Worm (Caenorhabditis elegans): ENCODE measurements around the gene Y110A2AL.7.

DNA sequence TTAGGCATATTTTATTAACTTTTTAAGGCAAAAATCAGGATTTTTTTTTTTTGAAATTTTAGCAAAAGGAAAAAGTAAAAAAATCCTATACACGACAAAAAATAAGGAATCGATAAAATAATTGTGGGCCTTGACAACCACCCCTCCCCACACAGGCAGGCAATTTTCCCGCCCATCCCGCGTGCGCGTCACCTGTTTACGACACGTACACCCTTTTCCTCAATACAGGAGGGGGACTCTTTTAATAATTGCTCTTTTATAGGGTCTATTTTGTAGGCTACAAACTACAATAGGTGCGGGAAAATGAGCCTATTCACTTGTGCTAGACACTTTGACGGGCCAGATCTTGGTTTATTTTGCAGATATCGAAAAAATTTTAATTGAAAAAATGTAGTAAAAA is 10.4 kb downstream of the Y110A2AL.7 start:
- TF ChIP-seq nhr-102 (tag; optimal IDR thresholded peaks at IDR 0.05) (no peak), nhr-77 (tag; optimal IDR thresholded peaks at IDR 0.05) (no peak), lin-13 (GFP tag; optimal IDR thresholded peaks at IDR 0.05) (no peak), ZK546.5 (tag; optimal IDR thresholded peaks at IDR 0.05) (no peak), nhr-11 (tag; optimal IDR thresholded peaks at IDR 0.05) (no peak), dmd-6 (GFP tag; IDR thresholded peaks at IDR 0.05) (no peak), snpc-1.2 (GFP tag; IDR thresholded peaks at IDR 0.05) (no peak), mdl-1 (tag; optimal IDR thresholded peaks at IDR 0.05) (no peak), snpc-4 (tag; optimal IDR thresholded peaks at IDR 0.05) (no peak)
